Fruit fly (Drosophila melanogaster): ENCODE measurements around the gene CG3349.

dm6 chr3L:15011142-15011541 is 31.7 kb downstream of the CG3349 start:
- TF ChIP-seq HLH106 (tag; optimal IDR thresholded peaks at IDR 0.05) (no peak), ey (GFP tag; optimal IDR thresholded peaks at IDR 0.05) (no peak), h (GFP tag; optimal IDR thresholded peaks at IDR 0.05) (no peak), psq (GFP tag; optimal IDR thresholded peaks at IDR 0.05) (no peak), woc (GFP tag; optimal IDR thresholded peaks at IDR 0.05) (no peak), Hr83 (GFP tag; optimal IDR thresholded peaks at IDR 0.05; ENCODE audit: poor library complexity, severe bottlenecking) (no peak), foxo (GFP tag; optimal IDR thresholded peaks at IDR 0.05) (no peak), CrebA (GFP tag; optimal IDR thresholded peaks at IDR 0.05; ENCODE audit: borderline replicate concordance) (no peak), fru (GFP tag; optimal IDR thresholded peaks at IDR 0.05) (no peak), pan (optimal IDR thresholded peaks at IDR 0.05) (no peak)
